Worm (Caenorhabditis elegans): ENCODE results near the gene srx-90.

The srx-90 gene

ce11 chrV:11535504-11536062 lies 45.3 kb upstream of the srx-90 start (continued):
- TF ChIP-seq lin-39 (tag; optimal IDR thresholded peaks at IDR 0.05) (peak; percentile 77), fos-1 (tag; optimal IDR thresholded peaks at IDR 0.05) (no peak), ztf-11 (tag; optimal IDR thresholded peaks at IDR 0.05) (no peak), elt-2 (tag; optimal IDR thresholded peaks at IDR 0.05) (peak; percentile 77), mml-1 (tag; optimal IDR thresholded peaks at IDR 0.05) (no peak), nfya-1 (tag; optimal IDR thresholded peaks at IDR 0.05; ENCODE audit: insufficient read depth) (peak; percentile 14), daf-12 (tag; optimal IDR thresholded peaks at IDR 0.05) (no peak), unc-62 (GFP tag; optimal IDR thresholded peaks at IDR 0.05) (no peak), unc-39 (tag; optimal IDR thresholded peaks at IDR 0.05) (no peak), ZK546.5 (tag; optimal IDR thresholded peaks at IDR 0.05) (no peak), pha-4 (tag; optimal IDR thresholded peaks at IDR 0.05) (peak; percentile 11), ama-1 (optimal IDR thresholded peaks at IDR 0.05) (no peak), nhr-77 (tag; optimal IDR thresholded peaks at IDR 0.05) (no peak), nhr-67 (tag; optimal IDR thresholded peaks at IDR 0.05) (no peak), egl-27 (tag; optimal IDR thresholded peaks at IDR 0.05) (no peak)

- TF ChIP-seq nhr-77 (tag; optimal IDR thresholded peaks at IDR 0.05): no peak
- TF ChIP-seq nhr-23 (tag; optimal IDR thresholded peaks at IDR 0.05): no peak
- TF ChIP-seq egl-27 (tag; optimal IDR thresholded peaks at IDR 0.05): no peak
- no peak for TF ChIP-seq ama-1 (optimal IDR thresholded peaks at IDR 0.05)
Measured at ce11 chrV:11536667-11537066, 44.3 kb upstream of the srx-90 start.

DNA sequence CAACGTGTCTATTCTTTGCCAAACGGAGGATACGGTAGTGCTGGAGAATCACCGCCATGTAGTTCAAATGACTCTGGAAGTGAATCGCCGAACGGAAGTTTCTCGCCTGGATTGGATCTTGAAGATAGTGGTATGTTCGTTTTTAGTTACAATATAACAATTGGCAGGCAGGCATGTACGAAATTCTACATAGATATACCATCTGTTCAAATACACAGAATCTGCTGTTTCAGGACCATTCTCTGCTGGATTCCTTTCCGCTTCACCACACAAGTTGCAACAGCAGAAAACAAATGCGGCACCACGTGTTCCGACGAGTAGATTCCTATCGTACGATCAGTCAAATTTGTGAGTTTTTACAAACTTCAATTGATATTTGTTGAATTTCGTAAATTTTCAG lies 41.4 kb upstream of the srx-90 start:
- TF ChIP-seq ztf-4 (tag; optimal IDR thresholded peaks at IDR 0.05) (no peak), skn-1 (tag; optimal IDR thresholded peaks at IDR 0.05) (no peak), mdl-1 (tag; optimal IDR thresholded peaks at IDR 0.05) (no peak)

ce11 chrV:11541284-11541683 lies 39.6 kb upstream of the srx-90 start:
- TF ChIP-seq fkh-10 (GFP tag; optimal IDR thresholded peaks at IDR 0.05): no peak
- no peak for TF ChIP-seq fkh-2 (tag; optimal IDR thresholded peaks at IDR 0.05)
- TF ChIP-seq jun-1 (tag; optimal IDR thresholded peaks at IDR 0.05): no peak
- TF ChIP-seq lin-15B (tag; optimal IDR thresholded peaks at IDR 0.05): no peak
- no peak for TF ChIP-seq egl-5 (tag; optimal IDR thresholded peaks at IDR 0.05)
- TF ChIP-seq lin-39 (tag; optimal IDR thresholded peaks at IDR 0.05): no peak
- no peak for TF ChIP-seq tbx-2 (tag; optimal IDR thresholded peaks at IDR 0.05)
- no peak for TF ChIP-seq elt-1 (tag; optimal IDR thresholded peaks at IDR 0.05)
- TF ChIP-seq mdl-1 (tag; optimal IDR thresholded peaks at IDR 0.05): no peak
- TF ChIP-seq fos-1 (tag; optimal IDR thresholded peaks at IDR 0.05): no peak
- no peak for TF ChIP-seq nhr-77 (tag; optimal IDR thresholded peaks at IDR 0.05)
- TF ChIP-seq unc-62 (GFP tag; optimal IDR thresholded peaks at IDR 0.05): no peak

- peak; percentile 28 for TF ChIP-seq egl-27 (tag; optimal IDR thresholded peaks at IDR 0.05)
- no peak for TF ChIP-seq unc-39 (tag; optimal IDR thresholded peaks at IDR 0.05)
- no peak for TF ChIP-seq eor-1 (tag; optimal IDR thresholded peaks at IDR 0.05)
- no peak for TF ChIP-seq ZK546.5 (tag; optimal IDR thresholded peaks at IDR 0.05)
- no peak for TF ChIP-seq ceh-16 (tag; optimal IDR thresholded peaks at IDR 0.05)
- peak; percentile 11 for TF ChIP-seq nfya-1 (tag; optimal IDR thresholded peaks at IDR 0.05; ENCODE audit: insufficient read depth)
- TF ChIP-seq nhr-23 (tag; optimal IDR thresholded peaks at IDR 0.05): peak; percentile 72
- TF ChIP-seq nhr-25 (tag; optimal IDR thresholded peaks at IDR 0.05): peak; percentile 76
- peak; percentile 29 for TF ChIP-seq elt-1 (tag; optimal IDR thresholded peaks at IDR 0.05)
- peak; percentile 68 for TF ChIP-seq nhr-43 (tag; optimal IDR thresholded peaks at IDR 0.05; ENCODE audit: poor library complexity, severe bottlenecking)
Measured at ce11 chrV:11543564-11543963, 37.4 kb upstream of the srx-90 start, which contains the start of gene F38B7.2. Gene F38B7.2, plus strand, starts transcription at chrV:11543963.

DNA sequence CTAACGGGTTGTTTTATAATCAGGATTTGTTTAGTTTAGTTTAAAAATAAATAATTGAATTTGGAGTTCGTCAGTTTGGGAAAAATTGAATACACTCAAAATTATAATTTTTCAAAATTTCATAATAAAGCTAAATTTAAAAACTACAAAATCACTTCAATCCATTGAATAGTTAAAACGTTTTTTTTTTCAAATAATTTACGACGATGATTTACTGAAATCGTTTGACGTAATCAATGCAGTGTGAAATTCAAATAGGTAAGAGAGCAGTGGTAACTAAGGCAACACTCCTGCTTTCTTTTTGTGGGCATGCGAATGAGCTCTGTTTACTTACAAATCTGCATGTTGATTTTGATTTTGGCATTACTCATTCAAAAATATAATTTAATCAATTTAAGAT lies 35.7 kb upstream of the srx-90 start, which contains the start of gene F38B7.10:
Gene F38B7.10 (plus strand): TSS at position 301 of the 400 bp plus-strand sequence.
- no peak for TF ChIP-seq ztf-4 (tag; optimal IDR thresholded peaks at IDR 0.05)
- TF ChIP-seq jun-1 (tag; optimal IDR thresholded peaks at IDR 0.05): no peak
- TF ChIP-seq ceh-82 (tag; optimal IDR thresholded peaks at IDR 0.05): no peak
- TF ChIP-seq nhr-67 (tag; optimal IDR thresholded peaks at IDR 0.05): no peak
- TF ChIP-seq ama-1 (optimal IDR thresholded peaks at IDR 0.05): no peak
- no peak for TF ChIP-seq fkh-10 (GFP tag; optimal IDR thresholded peaks at IDR 0.05)
- TF ChIP-seq nhr-23 (tag; optimal IDR thresholded peaks at IDR 0.05): no peak
- no peak for TF ChIP-seq eor-1 (tag; optimal IDR thresholded peaks at IDR 0.05)
- TF ChIP-seq lin-39 (tag; optimal IDR thresholded peaks at IDR 0.05): no peak
- TF ChIP-seq nhr-12 (tag; optimal IDR thresholded peaks at IDR 0.05): no peak
- TF ChIP-seq elt-1 (tag; optimal IDR thresholded peaks at IDR 0.05): no peak
- no peak for TF ChIP-seq zag-1 (tag; optimal IDR thresholded peaks at IDR 0.05)
- no peak for TF ChIP-seq ZK546.5 (tag; optimal IDR thresholded peaks at IDR 0.05)
- TF ChIP-seq egl-27 (tag; optimal IDR thresholded peaks at IDR 0.05): no peak

Measured in whole organism, L3 larva.